Worm (Caenorhabditis elegans) whole organism, L1 larva: Measurements from ENCODE around the gene C01G12.7.
A peak's percentile ranks its signal among the peaks of the same experiment; 100 is the strongest.

Experiments
- ceh-82 ChIP-seq, 3 experiments: fragments of 150-350 bp in 1 of 3; sonication (generic microtip) in 2 of 3; optimal IDR thresholded peaks; 2 replicates each; lab custom pipeline; 2014 to 2017; ENCODE audit warnings: missing biosample characterization in 3 of 3, missing genetic modification characterization in 3 of 3
- dsc-1 ChIP-seq: sonication (generic microtip); optimal IDR thresholded peaks from 2 replicates; lab custom pipeline; 2016; ENCODE audit warnings: mild to moderate bottlenecking, missing genetic modification characterization, missing compliant biosample characterization
- elt-3 ChIP-seq, 6 experiments: fragments of 150-350 bp in 1 of 6; sonication (generic microtip); optimal IDR thresholded peaks; 2 replicates each; lab custom pipeline; 2017 to 2018; ENCODE audit warnings: missing biosample characterization in 6 of 6, missing genetic modification characterization in 6 of 6, inconsistent platforms in 1 of 6
- hpl-2 ChIP-seq: fragments of 150-350 bp; optimal IDR thresholded peaks from 2 replicates; lab custom pipeline; 2014; ENCODE audit warnings: missing biosample characterization, missing genetic modification reagents, missing genetic modification characterization
- jun-1 ChIP-seq: fragments of 150-350 bp; optimal IDR thresholded peaks from 2 replicates; lab custom pipeline; 2014; ENCODE audit warnings: missing biosample characterization, missing genetic modification reagents, missing genetic modification characterization
- lin-13 ChIP-seq: fragments of 150-350 bp; optimal IDR thresholded peaks from 2 replicates; lab custom pipeline; 2014; ENCODE audit warnings: missing biosample characterization, missing genetic modification reagents, missing genetic modification characterization
- lin-39 ChIP-seq: fragments of 150-350 bp; optimal IDR thresholded peaks from 2 replicates; lab custom pipeline; 2014; ENCODE audit warnings: missing biosample characterization, missing genetic modification reagents, missing genetic modification characterization
- lsy-2 ChIP-seq, 2 experiments: fragments of 150-350 bp; optimal IDR thresholded peaks; 2 replicates each; lab custom pipeline; 2014; ENCODE audit warnings: missing biosample characterization in 2 of 2, missing genetic modification characterization in 2 of 2
- nhr-237 ChIP-seq: fragments of 150-350 bp; optimal IDR thresholded peaks from 2 replicates; lab custom pipeline; 2014; ENCODE audit warnings: missing biosample characterization, missing genetic modification characterization
- skn-1 ChIP-seq: fragments of 150-350 bp; optimal IDR thresholded peaks from 2 replicates; lab custom pipeline; 2014; ENCODE audit warnings: missing biosample characterization, missing genetic modification characterization
- unc-30 ChIP-seq: sonication (generic microtip); optimal IDR thresholded peaks from 2 replicates; lab custom pipeline; 2017; ENCODE audit warnings: missing biosample characterization, missing genetic modification characterization

DNA sequence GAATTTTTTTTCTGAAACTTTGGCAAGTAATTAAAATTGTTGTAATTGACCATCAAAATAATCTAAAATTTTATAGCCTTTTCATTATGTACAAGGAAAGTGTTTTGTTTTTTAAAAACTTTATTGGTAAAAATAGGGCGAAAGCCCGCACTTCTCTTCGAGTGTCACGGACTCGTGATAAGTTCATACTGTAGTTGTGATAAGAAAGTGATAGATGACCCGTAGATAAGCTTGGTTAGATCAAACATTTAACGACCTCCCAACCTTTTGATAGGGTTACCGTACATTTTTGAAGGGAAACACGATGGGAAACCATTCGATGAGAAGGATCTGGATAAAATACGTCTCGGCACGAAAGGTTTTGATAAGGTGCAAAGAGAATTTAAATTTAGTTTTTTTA lies 24.7 kb upstream of the C01G12.7 start:
- TF ChIP-seq lsy-2 (tag; optimal IDR thresholded peaks at IDR 0.05; lab: Kevin White, UChicago) (no peak), ceh-82 (tag; optimal IDR thresholded peaks at IDR 0.05; lab: Kevin White, UChicago) (no peak), dsc-1 (no peak), unc-30 (tag; lab: Kevin White, UChicago) (no peak), lin-13 (GFP tag; lab: Kevin White, UChicago) (no peak), jun-1 (tag; lab: Kevin White, UChicago) (no peak), skn-1 (tag; lab: Kevin White, UChicago) (no peak), elt-3 (tag; optimal IDR thresholded peaks at IDR 0.05; lab: Kevin White, UChicago) (peak in 4 of 6 experiments; percentile 79 to 83 (median 82)), hpl-2 (GFP tag; lab: Kevin White, UChicago) (no peak), lin-39 (tag; lab: Kevin White, UChicago) (no peak), nhr-237 (tag; lab: Kevin White, UChicago) (no peak)
